Worm (Caenorhabditis elegans): ENCODE data around the gene C25F9.16.

The C25F9.16 gene

ce11 chrV:19468083-19468482 is 33.9 kb downstream of the C25F9.16 start, which contains the start of gene Y43F8B.12:
Gene Y43F8B.12, plus strand, starts transcription at chrV:19468383.
- TF ChIP-seq unc-62 (GFP tag; optimal IDR thresholded peaks at IDR 0.05) = no peak

- no peak for TF ChIP-seq unc-62 (GFP tag; optimal IDR thresholded peaks at IDR 0.05)
Measured at ce11 chrV:19470385-19470784, 36.2 kb downstream of the C25F9.16 start, which contains the start of gene Y43F8B.11. Gene Y43F8B.11, plus strand, starts transcription at chrV:19470685.

- no peak for TF ChIP-seq unc-62 (GFP tag; optimal IDR thresholded peaks at IDR 0.05)
Measured at ce11 chrV:19473842-19474514, 39.8 kb downstream of the C25F9.16 start, which contains the start of gene Y43F8B.10. Gene Y43F8B.10, plus strand, starts transcription at chrV:19474464.

ce11 chrV:19477302-19477701 is 43.1 kb downstream of the C25F9.16 start:
- no peak for TF ChIP-seq unc-62 (GFP tag; optimal IDR thresholded peaks at IDR 0.05)

ce11 chrV:19477852-19478251 is 43.7 kb downstream of the C25F9.16 start, which contains the start of gene Y43F8B.9:
Gene Y43F8B.9, plus strand, starts transcription at chrV:19478152.
- TF ChIP-seq unc-62 (GFP tag; optimal IDR thresholded peaks at IDR 0.05) = no peak

- no peak for TF ChIP-seq unc-62 (GFP tag; optimal IDR thresholded peaks at IDR 0.05)
Measured at ce11 chrV:19482535-19482934, 48.3 kb downstream of the C25F9.16 start, which contains the start of gene Y43F8B.22. Gene Y43F8B.22, plus strand, starts transcription at chrV:19482835.
